Fruit fly (Drosophila melanogaster) whole organism, prepupa: ENCODE data around the gene CG33258.

ENCODE experiments used
- Blimp-1 ChIP-seq: fragments of 200-800 bp; sonication (Bioruptor generic); optimal IDR thresholded peaks from 3 replicates; lab custom pipeline; 2017; ENCODE audit warnings: missing biosample characterization, missing genetic modification characterization, mild to moderate bottlenecking, moderate library complexity, missing genetic modification reagents
- CG10631 ChIP-seq: fragments of 200-800 bp; sonication (Bioruptor generic); optimal IDR thresholded peaks from 2 replicates; lab custom pipeline; 2016; ENCODE audit warnings: missing biosample characterization, missing genetic modification characterization
- CG6808 ChIP-seq: fragments of 200-800 bp; sonication (Bioruptor generic); optimal IDR thresholded peaks from 3 replicates; lab custom pipeline; 2017; ENCODE audit warnings: missing biosample characterization, missing genetic modification characterization, mild to moderate bottlenecking, moderate library complexity, missing genetic modification reagents
- Hr39 ChIP-seq: fragments of 200-800 bp; sonication (Bioruptor generic); optimal IDR thresholded peaks from 2 replicates; lab custom pipeline; 2016; ENCODE audit warnings: missing biosample characterization, missing genetic modification characterization
- OdsH ChIP-seq: fragments of 200-800 bp; sonication (Bioruptor generic); optimal IDR thresholded peaks from 3 replicates; lab custom pipeline; 2016; ENCODE audit warnings: missing biosample characterization, missing genetic modification characterization
- Sox102F ChIP-seq: fragments of 200-800 bp; sonication (Bioruptor generic); optimal IDR thresholded peaks from 2 replicates; lab custom pipeline; 2016; ENCODE audit warnings: missing biosample characterization, mild to moderate bottlenecking, missing genetic modification characterization
- achi ChIP-seq: fragments of 200-800 bp; sonication (Bioruptor generic); optimal IDR thresholded peaks from 3 replicates; lab custom pipeline; 2016; ENCODE audit warnings: missing biosample characterization, missing genetic modification characterization
- dac ChIP-seq: fragments of 200-800 bp; sonication (Bioruptor generic); optimal IDR thresholded peaks from 2 replicates; lab custom pipeline; 2017; ENCODE audit warnings: missing biosample characterization, mild to moderate bottlenecking, missing genetic modification characterization
- lz ChIP-seq: fragments of 200-800 bp; sonication (Bioruptor generic); optimal IDR thresholded peaks from 3 replicates; lab custom pipeline; 2016; ENCODE audit warnings: missing biosample characterization, missing genetic modification characterization

DNA sequence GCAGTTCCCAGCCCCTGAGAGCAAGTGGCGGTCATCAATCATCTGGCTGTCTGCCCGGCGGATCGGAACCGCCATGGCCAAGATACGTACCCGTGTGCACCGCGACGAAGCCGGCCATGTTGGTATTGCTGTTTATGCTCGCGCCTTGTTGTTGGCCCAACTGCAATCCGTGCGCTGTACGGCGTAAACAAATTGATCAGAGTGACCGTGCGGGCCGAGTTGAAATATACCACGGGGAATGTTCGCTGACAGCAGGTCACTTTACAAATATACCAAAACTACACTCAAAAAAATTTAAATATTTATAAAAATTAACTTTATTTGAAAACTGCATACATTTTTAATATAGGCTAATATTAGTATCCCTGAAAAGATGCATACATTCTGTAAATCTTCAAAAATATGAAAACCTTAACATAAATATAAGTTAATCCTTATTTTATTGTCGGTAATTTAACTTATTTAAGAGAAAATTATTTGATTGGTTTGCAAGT is 5.0 kb downstream of the CG33258 start, which contains the start of gene Tasp1:
- TF ChIP-seq Sox102F (GFP tag; lab: Kevin White, UChicago) (no peak), achi (GFP tag; lab: Kevin White, UChicago) (no peak), OdsH (GFP tag; lab: Kevin White, UChicago) (no peak), dac (GFP tag; lab: Kevin White, UChicago) (no peak), CG6808 (GFP tag; lab: Kevin White, UChicago) (no peak), Hr39 (GFP tag; lab: Kevin White, UChicago) (no peak), CG10631 (no peak), lz (GFP tag; lab: Kevin White, UChicago) (no peak), Blimp-1 (GFP tag; lab: Kevin White, UChicago) (no peak)
